Worm (Caenorhabditis elegans) whole organism, L1 larva: ENCODE measurements around the gene ceh-23.

ENCODE experiments used
- C34B4.2 ChIP-seq: sonication (generic microtip); optimal IDR thresholded peaks from 2 replicates; lab custom pipeline; 2017; ENCODE audit warnings: mild to moderate bottlenecking, missing genetic modification characterization, missing compliant biosample characterization
- F16B12.6 ChIP-seq: fragments of 150-350 bp; optimal IDR thresholded peaks from 2 replicates; lab custom pipeline; 2014; ENCODE audit warnings: missing biosample characterization, missing genetic modification characterization
- Y116A8C.19 ChIP-seq: sonication (generic microtip); optimal IDR thresholded peaks from 2 replicates; lab custom pipeline; 2016; ENCODE audit warnings: missing compliant biosample characterization, missing genetic modification characterization, borderline replicate concordance
- aha-1 ChIP-seq: fragments of 150-350 bp; optimal IDR thresholded peaks from 2 replicates; lab custom pipeline; 2014; ENCODE audit warnings: missing biosample characterization, missing genetic modification characterization
- aly-2 ChIP-seq: fragments of 150-350 bp; optimal IDR thresholded peaks from 2 replicates; lab custom pipeline; 2014; ENCODE audit warnings: missing biosample characterization, missing genetic modification characterization
- ama-1 ChIP-seq: fragments of 150-350 bp; optimal IDR thresholded peaks from 2 replicates; lab custom pipeline; 2014
- blmp-1 ChIP-seq: fragments of 150-350 bp; optimal IDR thresholded peaks from 2 replicates; lab custom pipeline; 2014; ENCODE audit warnings: missing biosample characterization, missing genetic modification characterization
- ceh-8 ChIP-seq: fragments of 200-800 bp; sonication (Bioruptor generic); optimal IDR thresholded peaks from 2 replicates; lab custom pipeline; 2018; ENCODE audit warnings: mild to moderate bottlenecking, missing genetic modification characterization, moderate library complexity, missing compliant biosample characterization
- ceh-82 ChIP-seq, 3 experiments: fragments of 150-350 bp in 1 of 3; sonication (generic microtip) in 2 of 3; optimal IDR thresholded peaks; 2 replicates each; lab custom pipeline; 2014 to 2017; ENCODE audit warnings: missing biosample characterization in 3 of 3, missing genetic modification characterization in 3 of 3
- ceh-90 ChIP-seq: sonication (generic microtip); optimal IDR thresholded peaks from 2 replicates; lab custom pipeline; 2016; ENCODE audit warnings: missing genetic modification characterization, missing compliant biosample characterization
- ces-1 ChIP-seq: fragments of 150-350 bp; optimal IDR thresholded peaks from 2 replicates; lab custom pipeline; 2014; ENCODE audit warnings: missing biosample characterization, missing genetic modification reagents, missing genetic modification characterization
- dpl-1 ChIP-seq, 3 experiments: fragments of 150-350 bp in 2 of 3; sonication (generic microtip) in 1 of 3; optimal IDR thresholded peaks; 2 replicates each; lab custom pipeline; 2014 to 2017; ENCODE audit warnings: missing biosample characterization in 3 of 3, missing genetic modification characterization in 3 of 3, missing genetic modification reagents in 3 of 3
- efl-1 ChIP-seq, 4 experiments: fragments of 150-350 bp; optimal IDR thresholded peaks in 3 of 4; peaks in 1 of 4; 1 replicate in 1 of 4; 2 replicates in 3 of 4; lab custom pipeline; 2014; ENCODE audit warnings: missing biosample characterization in 2 of 4, missing genetic modification characterization in 2 of 4, missing genetic modification reagents in 2 of 4
- egl-27 ChIP-seq, 2 experiments: fragments of 150-350 bp in 1 of 2; sonication (generic microtip); optimal IDR thresholded peaks; 3 replicates each; lab custom pipeline; 2017 to 2018; ENCODE audit warnings: missing biosample characterization in 2 of 2, missing genetic modification characterization in 2 of 2, missing genetic modification reagents in 2 of 2
- elt-3 ChIP-seq, 6 experiments: fragments of 150-350 bp in 1 of 6; sonication (generic microtip); optimal IDR thresholded peaks; 2 replicates each; lab custom pipeline; 2017 to 2018; ENCODE audit warnings: missing biosample characterization in 6 of 6, missing genetic modification characterization in 6 of 6, inconsistent platforms in 1 of 6
- fkh-10 ChIP-seq: sonication (generic microtip); optimal IDR thresholded peaks from 2 replicates; lab custom pipeline; 2017; ENCODE audit warnings: missing biosample characterization, missing genetic modification reagents, missing genetic modification characterization
- fkh-4 ChIP-seq: sonication (generic microtip); optimal IDR thresholded peaks from 2 replicates; lab custom pipeline; 2016; ENCODE audit warnings: missing compliant biosample characterization, missing genetic modification characterization, borderline replicate concordance
- fkh-8 ChIP-seq: sonication (generic microtip); optimal IDR thresholded peaks from 2 replicates; lab custom pipeline; 2016; ENCODE audit warnings: mild to moderate bottlenecking, missing genetic modification characterization, missing compliant biosample characterization
- fos-1 ChIP-seq: fragments of 150-350 bp; optimal IDR thresholded peaks from 2 replicates; lab custom pipeline; 2014; ENCODE audit warnings: missing biosample characterization, missing genetic modification characterization
- hlh-4 ChIP-seq: sonication (generic microtip); optimal IDR thresholded peaks from 2 replicates; lab custom pipeline; 2016; ENCODE audit warnings: mild to moderate bottlenecking, missing genetic modification characterization, missing compliant biosample characterization
- hpl-2 ChIP-seq: fragments of 150-350 bp; optimal IDR thresholded peaks from 2 replicates; lab custom pipeline; 2014; ENCODE audit warnings: missing biosample characterization, missing genetic modification reagents, missing genetic modification characterization
- irx-1 ChIP-seq: sonication (generic microtip); optimal IDR thresholded peaks from 2 replicates; lab custom pipeline; 2016; ENCODE audit warnings: missing genetic modification characterization, missing compliant biosample characterization
- lin-14 ChIP-seq: fragments of 200-800 bp; sonication (Bioruptor generic); optimal IDR thresholded peaks from 2 replicates; lab custom pipeline; 2018; ENCODE audit warnings: mild to moderate bottlenecking, missing genetic modification characterization, moderate library complexity, missing compliant biosample characterization
- lin-15B ChIP-seq: fragments of 150-350 bp; sonication (generic microtip); optimal IDR thresholded peaks from 3 replicates; lab custom pipeline; 2014; ENCODE audit warnings: missing biosample characterization, missing genetic modification characterization
- lin-35 ChIP-seq, 2 experiments: fragments of 150-350 bp; optimal IDR thresholded peaks; 2 replicates each; lab custom pipeline; 2014; ENCODE audit warnings: missing biosample characterization in 2 of 2, missing genetic modification characterization in 2 of 2, missing genetic modification reagents in 2 of 2
- lin-39 ChIP-seq: fragments of 150-350 bp; optimal IDR thresholded peaks from 2 replicates; lab custom pipeline; 2014; ENCODE audit warnings: missing biosample characterization, missing genetic modification reagents, missing genetic modification characterization
- lir-3 ChIP-seq: sonication (generic microtip); optimal IDR thresholded peaks from 2 replicates; lab custom pipeline; 2016; ENCODE audit warnings: mild to moderate bottlenecking, missing genetic modification characterization, moderate library complexity, missing compliant biosample characterization; ENCODE audit not compliant: poor library complexity
- lsy-2 ChIP-seq, 2 experiments: fragments of 150-350 bp; optimal IDR thresholded peaks; 2 replicates each; lab custom pipeline; 2014; ENCODE audit warnings: missing biosample characterization in 2 of 2, missing genetic modification characterization in 2 of 2
- mdl-1 ChIP-seq, 2 experiments: fragments of 150-350 bp; optimal IDR thresholded peaks; 2 replicates each; lab custom pipeline; 2014 to 2017; ENCODE audit warnings: missing biosample characterization in 2 of 2, missing genetic modification characterization in 2 of 2, inconsistent platforms in 1 of 2
- nhr-11 ChIP-seq: fragments of 150-350 bp; optimal IDR thresholded peaks from 2 replicates; lab custom pipeline; 2014; ENCODE audit warnings: missing biosample characterization, missing genetic modification characterization
- nhr-12 ChIP-seq: sonication (generic microtip); optimal IDR thresholded peaks from 2 replicates; lab custom pipeline; 2017; ENCODE audit warnings: missing biosample characterization, missing genetic modification characterization
- nhr-20 ChIP-seq: sonication (generic microtip); optimal IDR thresholded peaks from 2 replicates; lab custom pipeline; 2016; ENCODE audit warnings: mild to moderate bottlenecking, missing genetic modification characterization, missing compliant biosample characterization
- nhr-71 ChIP-seq: sonication (generic microtip); optimal IDR thresholded peaks from 2 replicates; lab custom pipeline; 2016; ENCODE audit warnings: mild to moderate bottlenecking, missing genetic modification characterization, moderate library complexity, missing compliant biosample characterization
- nhr-77 ChIP-seq: fragments of 150-350 bp; optimal IDR thresholded peaks from 2 replicates; lab custom pipeline; 2014; ENCODE audit warnings: missing biosample characterization, missing genetic modification characterization
- nhr-84 ChIP-seq: sonication (generic microtip); optimal IDR thresholded peaks from 2 replicates; lab custom pipeline; 2017; ENCODE audit warnings: missing biosample characterization, missing genetic modification characterization
- nhr-85 ChIP-seq: sonication (generic microtip); peaks from one replicate; lab custom pipeline; 2016; ENCODE audit warnings: missing genetic modification characterization, inconsistent platforms, missing compliant biosample characterization
- nhr-90 ChIP-seq: sonication (generic microtip); optimal IDR thresholded peaks from 2 replicates; lab custom pipeline; 2016; ENCODE audit warnings: mild to moderate bottlenecking, missing genetic modification characterization, missing compliant biosample characterization; ENCODE audit not compliant: poor library complexity
- pag-3 ChIP-seq: sonication (generic microtip); optimal IDR thresholded peaks from 2 replicates; lab custom pipeline; 2017; ENCODE audit warnings: missing genetic modification characterization, mild to moderate bottlenecking, missing compliant biosample characterization, antibody characterized with exemption, borderline replicate concordance; ENCODE audit not compliant: insufficient read depth
- pax-3 ChIP-seq: fragments of 200-800 bp; sonication (Bioruptor generic); optimal IDR thresholded peaks from 2 replicates; lab custom pipeline; 2018; ENCODE audit warnings: mild to moderate bottlenecking, missing genetic modification characterization, moderate library complexity, missing compliant biosample characterization
- pqm-1 ChIP-seq: sonication (generic microtip); optimal IDR thresholded peaks from 3 replicates; lab custom pipeline; 2017; ENCODE audit warnings: missing biosample characterization, missing genetic modification characterization
- snu-23 ChIP-seq: sonication (generic microtip); optimal IDR thresholded peaks from 2 replicates; lab custom pipeline; 2016; ENCODE audit warnings: missing genetic modification characterization, missing compliant biosample characterization
- sptf-1 ChIP-seq: fragments of 150-350 bp; optimal IDR thresholded peaks from 2 replicates; lab custom pipeline; 2014; ENCODE audit warnings: missing biosample characterization, missing genetic modification characterization
- sup-37 ChIP-seq: fragments of 200-800 bp; sonication (Bioruptor generic); optimal IDR thresholded peaks from 2 replicates; lab custom pipeline; 2018; ENCODE audit warnings: mild to moderate bottlenecking, missing genetic modification characterization, missing compliant biosample characterization
- swsn-7 ChIP-seq: sonication (generic microtip); optimal IDR thresholded peaks from 2 replicates; lab custom pipeline; 2016; ENCODE audit warnings: missing genetic modification characterization, missing compliant biosample characterization
- tlp-1 ChIP-seq: fragments of 150-350 bp; optimal IDR thresholded peaks from 2 replicates; lab custom pipeline; 2014; ENCODE audit warnings: missing biosample characterization, missing genetic modification characterization
- unc-86 ChIP-seq: sonication (generic microtip); optimal IDR thresholded peaks from 2 replicates; lab custom pipeline; 2016; ENCODE audit warnings: missing genetic modification characterization, missing compliant biosample characterization
- unc-98 ChIP-seq: fragments of 200-800 bp; sonication (Bioruptor generic); IDR thresholded peaks from 2 replicates; pipeline ENCODE4 v1.3.6; 2022; ENCODE audit warnings: missing genetic modification characterization, missing compliant biosample characterization
- zag-1 ChIP-seq: fragments of 150-350 bp; optimal IDR thresholded peaks from 2 replicates; lab custom pipeline; 2014; ENCODE audit warnings: missing biosample characterization, missing genetic modification characterization
- zip-4 ChIP-seq: fragments of 200-800 bp; sonication (Bioruptor generic); optimal IDR thresholded peaks from 2 replicates; lab custom pipeline; 2018; ENCODE audit warnings: mild to moderate bottlenecking, missing genetic modification characterization, moderate library complexity, missing compliant biosample characterization
- ztf-11 ChIP-seq, 2 experiments: sonication (generic microtip); optimal IDR thresholded peaks; 2 replicates each; lab custom pipeline; 2016 to 2017; ENCODE audit warnings: missing genetic modification characterization in 2 of 2, missing biosample characterization in 1 of 2, missing compliant biosample characterization in 1 of 2

The ceh-23 gene

DNA sequence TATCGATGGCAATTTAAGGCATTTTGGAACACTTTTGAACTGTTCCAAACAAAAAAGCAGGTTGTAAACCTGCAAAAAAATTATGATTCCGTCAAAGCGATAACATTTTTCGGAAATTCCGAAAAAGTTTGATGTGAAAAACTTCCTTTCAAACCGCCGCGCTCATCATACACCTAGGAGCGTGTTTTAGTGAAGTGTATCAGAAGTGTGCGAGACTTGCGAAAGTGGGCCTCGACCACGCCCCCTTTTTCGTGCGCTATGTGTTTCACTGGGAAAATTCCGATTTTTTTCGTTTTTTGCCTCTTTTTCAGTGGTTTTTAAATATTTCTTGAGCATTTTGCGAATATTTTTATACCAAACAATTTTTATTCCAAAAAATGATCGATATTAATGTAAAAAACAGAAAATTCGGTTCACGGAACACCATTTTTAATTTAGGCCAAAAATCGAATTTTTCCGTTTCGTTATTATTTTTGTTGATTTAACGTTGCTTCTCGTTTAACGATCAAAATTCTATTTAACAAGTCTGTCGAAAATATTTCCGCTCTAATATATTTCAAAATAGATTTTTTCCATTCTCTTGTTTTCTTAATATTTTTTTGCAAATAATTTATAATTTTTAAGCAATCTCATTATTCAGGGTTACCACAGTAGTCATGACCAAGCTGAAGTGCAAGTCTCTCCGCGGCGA is 15.2 kb downstream of the ceh-23 start, which contains the start of gene rpl-35 (continued):
- peak; percentile 98 to 100 (median 98) for TF ChIP-seq elt-3 (tag; optimal IDR thresholded peaks at IDR 0.05; lab: Kevin White, UChicago)
- TF ChIP-seq pqm-1: peak; percentile 71
- TF ChIP-seq aha-1 (tag; lab: Kevin White, UChicago): peak; percentile 98
- peak; percentile 95 for TF ChIP-seq blmp-1 (tag; lab: Kevin White, UChicago)
- TF ChIP-seq nhr-77 (tag; lab: Kevin White, UChicago): peak; percentile 100
- peak; percentile 79 for TF ChIP-seq nhr-12 (tag; lab: Kevin White, UChicago)
- TF ChIP-seq ceh-8: peak; percentile 100
- TF ChIP-seq aly-2: peak; percentile 99
- TF ChIP-seq unc-98 (GFP tag; lab: Robert Waterston, UW): peak; percentile 89; the same call in 1 of the 2 replicates
- TF ChIP-seq lir-3 (tag; lab: Kevin White, UChicago): peak; percentile 98
- TF ChIP-seq nhr-84 (tag; lab: Kevin White, UChicago): peak; percentile 95
- TF ChIP-seq hpl-2 (GFP tag; lab: Kevin White, UChicago): peak; percentile 98
- TF ChIP-seq lin-15B (tag; lab: Kevin White, UChicago): peak; percentile 99
- peak; percentile 100 for TF ChIP-seq lin-14 (GFP tag; lab: Kevin White, UChicago)
- TF ChIP-seq lsy-2 (tag; optimal IDR thresholded peaks at IDR 0.05; lab: Kevin White, UChicago): peak; percentile 98 to 99
- peak; percentile 99 for TF ChIP-seq pax-3 (tag; lab: Kevin White, UChicago)
- TF ChIP-seq F16B12.6 (tag; lab: Kevin White, UChicago): peak; percentile 89
- TF ChIP-seq tlp-1 (tag; lab: Kevin White, UChicago): no peak
- TF ChIP-seq unc-86 (tag; lab: Kevin White, UChicago): peak; percentile 100
- TF ChIP-seq egl-27 (tag; optimal IDR thresholded peaks at IDR 0.05; lab: Kevin White, UChicago): peak; percentile 85 to 95
- TF ChIP-seq efl-1 (optimal IDR thresholded peaks at IDR 0.05; lab: Kevin White, UChicago): peak; percentile 99 to 100
- peak; percentile 100 for TF ChIP-seq efl-1 (GFP tag; optimal IDR thresholded peaks at IDR 0.05 in 1 of 2; lab: Kevin White, UChicago)
- peak; percentile 77 for TF ChIP-seq hlh-4 (tag; lab: Kevin White, UChicago)
- peak; percentile 98 for TF ChIP-seq fos-1
- peak; percentile 79 for TF ChIP-seq ceh-90 (tag; lab: Kevin White, UChicago)
- TF ChIP-seq fkh-10 (GFP tag; lab: Kevin White, UChicago): peak; percentile 99
- TF ChIP-seq irx-1: peak; percentile 99
- peak; percentile 74 for TF ChIP-seq zag-1 (tag; lab: Kevin White, UChicago)
- TF ChIP-seq nhr-71 (tag; lab: Kevin White, UChicago): peak; percentile 100
- peak; percentile 100 for TF ChIP-seq nhr-85 (tag; lab: Kevin White, UChicago)
- TF ChIP-seq sup-37: peak; percentile 99
- TF ChIP-seq fkh-8: peak; percentile 100
- TF ChIP-seq pag-3 (tag; lab: Kevin White, UChicago): peak; percentile 53
- no peak for TF ChIP-seq sptf-1
- TF ChIP-seq lin-39 (tag; lab: Kevin White, UChicago): peak; percentile 98
- TF ChIP-seq C34B4.2 (tag; lab: Kevin White, UChicago): peak; percentile 98
- peak; percentile 98 for TF ChIP-seq nhr-11 (tag; lab: Kevin White, UChicago)
- TF ChIP-seq ztf-11 (tag; optimal IDR thresholded peaks at IDR 0.05; lab: Kevin White, UChicago): peak in 1 of 2 experiments; percentile 99
- TF ChIP-seq ama-1 (lab: Kevin White, UChicago): peak; percentile 81
- TF ChIP-seq fkh-4 (tag; lab: Kevin White, UChicago): peak; percentile 98
- peak; percentile 100 for TF ChIP-seq nhr-20 (tag; lab: Kevin White, UChicago)
- peak; percentile 3 to 98 for TF ChIP-seq mdl-1 (tag; optimal IDR thresholded peaks at IDR 0.05; lab: Kevin White, UChicago)
- peak; percentile 100 for TF ChIP-seq snu-23 (GFP tag; lab: Kevin White, UChicago)
- TF ChIP-seq dpl-1 (GFP tag; optimal IDR thresholded peaks at IDR 0.05; lab: Kevin White, UChicago): peak; percentile 100
- TF ChIP-seq nhr-90: peak; percentile 100
- TF ChIP-seq lin-35 (GFP tag; optimal IDR thresholded peaks at IDR 0.05; lab: Kevin White, UChicago): peak; percentile 100
- peak; percentile 100 for TF ChIP-seq ceh-82 (tag; optimal IDR thresholded peaks at IDR 0.05; lab: Kevin White, UChicago)
- peak; percentile 100 for TF ChIP-seq swsn-7 (tag; lab: Kevin White, UChicago)
- TF ChIP-seq zip-4: peak; percentile 98
- peak; percentile 61 for TF ChIP-seq Y116A8C.19
- peak; percentile 91 for TF ChIP-seq ces-1
